Worm (Caenorhabditis elegans) whole organism, midembryonic: ENCODE data around the gene F55E10.4.

Experiments used
- T22C8.4 ChIP-seq: fragments of 200-800 bp; sonication (Bioruptor generic); IDR thresholded peaks from 2 replicates; pipeline ENCODE4 v1.3.6; 2022; ENCODE audit warnings: missing genetic modification characterization, missing compliant biosample characterization
- cog-1 ChIP-seq: sonication (generic microtip); optimal IDR thresholded peaks from 2 replicates; lab custom pipeline; 2016; ENCODE audit warnings: missing genetic modification characterization, missing compliant biosample characterization
- flt-1 ChIP-seq: fragments of 200-800 bp; sonication (Bioruptor generic); IDR thresholded peaks from 2 replicates; pipeline ENCODE4 v1.3.6; 2022; ENCODE audit warnings: missing genetic modification characterization, missing compliant biosample characterization
- klf-2 ChIP-seq: fragments of 200-800 bp; sonication (Bioruptor generic); conservative IDR thresholded peaks from 2 replicates; pipeline ENCODE4 v1.3.6; 2022; ENCODE audit warnings: missing genetic modification reagents, missing genetic modification characterization, missing compliant biosample characterization
- med-1 ChIP-seq: sonication (generic microtip); optimal IDR thresholded peaks from 2 replicates; lab custom pipeline; 2017; ENCODE audit warnings: missing genetic modification characterization, mild to moderate bottlenecking, missing compliant biosample characterization, antibody characterized with exemption, missing genetic modification reagents; ENCODE audit not compliant: insufficient read depth
- ref-1 ChIP-seq: fragments of 200-800 bp; sonication (Bioruptor generic); conservative IDR thresholded peaks from 2 replicates; pipeline ENCODE4 v1.3.6; 2022; ENCODE audit warnings: missing genetic modification reagents, missing genetic modification characterization, missing compliant biosample characterization
- tab-1 ChIP-seq: fragments of 200-800 bp; sonication (Bioruptor generic); IDR thresholded peaks from 2 replicates; pipeline ENCODE4 v1.3.6; 2022; ENCODE audit warnings: missing genetic modification characterization, missing compliant biosample characterization
- ztf-23 ChIP-seq: fragments of 200-800 bp; sonication (Bioruptor generic); IDR thresholded peaks from 2 replicates; pipeline ENCODE4 v1.3.6; 2022; ENCODE audit warnings: missing genetic modification reagents, missing genetic modification characterization, missing compliant biosample characterization
- ztf-29 ChIP-seq: fragments of 200-800 bp; sonication (Bioruptor generic); IDR thresholded peaks from 2 replicates; pipeline ENCODE4 v1.3.6; 2022; ENCODE audit warnings: missing genetic modification reagents, missing genetic modification characterization, missing compliant biosample characterization

The F55E10.4 gene

DNA sequence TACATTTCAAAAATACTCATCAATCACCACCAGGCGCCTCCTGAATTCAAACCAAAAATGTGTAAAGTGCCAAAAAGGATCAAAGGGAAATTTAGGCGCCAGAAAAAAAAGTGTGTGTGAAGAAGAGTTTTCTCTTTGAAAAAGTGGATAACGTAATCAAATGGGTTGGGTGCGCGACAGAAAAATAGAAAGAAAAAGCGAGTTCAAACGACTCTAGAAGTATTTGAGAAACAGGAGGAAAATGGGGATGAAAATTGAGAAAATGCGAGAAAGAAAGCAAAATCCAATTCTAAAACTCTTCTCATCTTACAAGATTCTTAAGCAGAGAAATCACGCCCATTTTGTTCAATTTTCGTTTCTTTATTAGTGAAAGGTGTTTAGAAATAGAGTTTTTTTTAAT, 19.2 kb downstream of the F55E10.4 start:
- no peak for TF ChIP-seq med-1
- TF ChIP-seq ztf-29 (GFP tag; lab: Robert Waterston, UW) = no peak
- TF ChIP-seq flt-1 (GFP tag; lab: Robert Waterston, UW) = no peak
- TF ChIP-seq ztf-23 (GFP tag; lab: Robert Waterston, UW) = no peak
- no peak for TF ChIP-seq T22C8.4 (GFP tag; lab: Robert Waterston, UW)
- TF ChIP-seq tab-1 (GFP tag; lab: Robert Waterston, UW) = no peak
- TF ChIP-seq klf-2 (GFP tag; lab: Robert Waterston, UW) = no peak
- TF ChIP-seq ref-1 (GFP tag; lab: Robert Waterston, UW) = no peak
- TF ChIP-seq cog-1 = no peak

- TF ChIP-seq klf-2 (GFP tag; lab: Robert Waterston, UW) = no peak
- no peak for TF ChIP-seq med-1
- no peak for TF ChIP-seq ztf-23 (GFP tag; lab: Robert Waterston, UW)
- no peak for TF ChIP-seq flt-1 (GFP tag; lab: Robert Waterston, UW)
- TF ChIP-seq tab-1 (GFP tag; lab: Robert Waterston, UW) = no peak
- no peak for TF ChIP-seq ztf-29 (GFP tag; lab: Robert Waterston, UW)
- TF ChIP-seq ref-1 (GFP tag; lab: Robert Waterston, UW) = no peak
- no peak for TF ChIP-seq T22C8.4 (GFP tag; lab: Robert Waterston, UW)
Measured at ce11 chrX:8307600-8307999, 20.1 kb downstream of the F55E10.4 start, which contains the start of gene R09F10.5. Gene R09F10.5, minus strand, starts transcription at chrX:8307700.

DNA sequence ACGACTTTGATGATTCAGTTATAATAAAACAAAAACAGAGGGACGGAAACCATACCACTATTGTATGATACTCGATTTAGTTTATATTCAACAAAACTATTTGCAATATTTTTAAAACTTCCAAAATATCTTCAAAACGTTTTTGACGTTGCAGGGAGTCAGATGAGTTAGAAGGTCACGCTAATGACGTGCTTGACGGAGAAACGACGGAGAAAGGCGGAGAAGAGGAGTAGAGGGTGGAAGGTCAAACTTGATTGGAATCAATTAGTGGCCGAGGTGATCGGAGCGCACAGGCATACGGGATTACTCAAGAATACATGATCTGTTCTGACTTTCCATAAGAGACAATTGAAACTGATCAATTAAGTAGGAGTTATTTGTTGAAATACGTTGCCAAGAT, 24.9 kb downstream of the F55E10.4 start:
- TF ChIP-seq klf-2 (GFP tag; lab: Robert Waterston, UW) (no peak), flt-1 (GFP tag; lab: Robert Waterston, UW) (no peak), T22C8.4 (GFP tag; lab: Robert Waterston, UW) (no peak), ref-1 (GFP tag; lab: Robert Waterston, UW) (no peak), tab-1 (GFP tag; lab: Robert Waterston, UW) (no peak), ztf-23 (GFP tag; lab: Robert Waterston, UW) (no peak), ztf-29 (GFP tag; lab: Robert Waterston, UW) (no peak), med-1 (no peak), cog-1 (no peak)

- no peak for TF ChIP-seq med-1
- no peak for TF ChIP-seq klf-2 (GFP tag; lab: Robert Waterston, UW)
- TF ChIP-seq T22C8.4 (GFP tag; lab: Robert Waterston, UW) = no peak
- TF ChIP-seq tab-1 (GFP tag; lab: Robert Waterston, UW) = no peak
- TF ChIP-seq ref-1 (GFP tag; lab: Robert Waterston, UW) = no peak
- TF ChIP-seq cog-1 = no peak
- no peak for TF ChIP-seq flt-1 (GFP tag; lab: Robert Waterston, UW)
- TF ChIP-seq ztf-29 (GFP tag; lab: Robert Waterston, UW) = no peak
Measured at ce11 chrX:8302299-8302698, 25.4 kb downstream of the F55E10.4 start, which contains the start of gene inx-5. Gene inx-5, minus strand, starts transcription at chrX:8302399.

DNA sequence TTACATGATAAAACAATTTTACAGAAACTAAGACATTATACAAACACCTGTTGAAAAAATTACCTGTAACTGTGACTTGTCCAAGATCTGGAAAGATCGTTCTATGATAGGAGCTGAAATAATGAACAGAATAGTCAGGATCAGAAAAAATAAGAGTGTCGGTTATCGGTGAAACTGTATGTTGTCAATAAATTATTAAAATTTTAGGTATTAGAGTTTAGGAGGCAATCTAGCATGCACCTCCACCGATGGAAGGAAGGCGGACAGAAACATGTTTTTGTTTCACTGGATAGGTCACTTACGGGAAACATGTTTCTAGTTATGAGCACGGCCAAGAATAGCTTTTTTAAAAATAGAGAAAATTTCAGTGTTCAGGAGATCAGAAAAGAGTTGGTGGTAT, 28.1 kb downstream of the F55E10.4 start, which contains the start of gene ced-13:
TSS of gene ced-13 (minus strand) at position 101 of the 400 bp plus-strand sequence.
- TF ChIP-seq ref-1 (GFP tag; lab: Robert Waterston, UW) (no peak), flt-1 (GFP tag; lab: Robert Waterston, UW) (no peak), T22C8.4 (GFP tag; lab: Robert Waterston, UW) (no peak), med-1 (no peak), tab-1 (GFP tag; lab: Robert Waterston, UW) (no peak), ztf-29 (GFP tag; lab: Robert Waterston, UW) (no peak), cog-1 (no peak), klf-2 (GFP tag; lab: Robert Waterston, UW) (no peak)

- TF ChIP-seq cog-1 (no peak), tab-1 (GFP tag; lab: Robert Waterston, UW) (no peak), flt-1 (GFP tag; lab: Robert Waterston, UW) (no peak), ztf-29 (GFP tag; lab: Robert Waterston, UW) (no peak), med-1 (no peak), ztf-23 (GFP tag; lab: Robert Waterston, UW) (no peak), ref-1 (GFP tag; lab: Robert Waterston, UW) (no peak), klf-2 (GFP tag; lab: Robert Waterston, UW) (no peak), T22C8.4 (GFP tag; lab: Robert Waterston, UW) (no peak)
Measured at ce11 chrX:8297333-8297732, 30.4 kb downstream of the F55E10.4 start.

DNA sequence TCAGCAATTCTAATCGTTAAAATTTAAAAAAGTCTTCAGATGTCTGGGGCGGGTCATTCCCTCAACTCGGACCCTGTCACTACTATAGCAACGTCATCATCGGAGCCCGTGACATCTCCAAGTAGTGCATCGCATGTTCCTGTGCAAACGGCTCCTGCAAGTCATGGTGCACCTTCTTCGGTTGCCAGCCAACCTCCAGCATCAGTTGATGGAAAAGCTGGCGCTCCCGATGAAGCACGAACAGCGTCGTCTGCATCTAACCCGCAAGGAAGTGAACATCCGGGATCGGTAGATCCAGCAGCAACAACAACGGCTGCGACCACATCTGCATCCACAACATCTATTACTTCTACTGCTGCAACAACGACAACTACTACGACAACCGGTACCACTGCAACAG, 33.1 kb downstream of the F55E10.4 start, which contains the start of gene R09F10.3:
TSS of gene R09F10.3 (plus strand) at position 40 of the 400 bp plus-strand sequence.
- TF ChIP-seq flt-1 (GFP tag; lab: Robert Waterston, UW) = no peak
- TF ChIP-seq T22C8.4 (GFP tag; lab: Robert Waterston, UW) = no peak
- no peak for TF ChIP-seq ref-1 (GFP tag; lab: Robert Waterston, UW)
- no peak for TF ChIP-seq cog-1
- TF ChIP-seq med-1 = no peak
- no peak for TF ChIP-seq klf-2 (GFP tag; lab: Robert Waterston, UW)
- TF ChIP-seq ztf-23 (GFP tag; lab: Robert Waterston, UW) = no peak
- TF ChIP-seq tab-1 (GFP tag; lab: Robert Waterston, UW) = no peak

ce11 chrX:8286740-8287299, 40.9 kb downstream of the F55E10.4 start, which contains the start of gene sec-16A.2:
Gene sec-16A.2, plus strand, starts transcription at chrX:8287249.
- no peak for TF ChIP-seq ztf-29 (GFP tag; lab: Robert Waterston, UW)
- peak; percentile 84 for TF ChIP-seq cog-1
- TF ChIP-seq flt-1 (GFP tag; lab: Robert Waterston, UW) = peak; percentile 74; the same call in 1 of the 2 replicates

DNA sequence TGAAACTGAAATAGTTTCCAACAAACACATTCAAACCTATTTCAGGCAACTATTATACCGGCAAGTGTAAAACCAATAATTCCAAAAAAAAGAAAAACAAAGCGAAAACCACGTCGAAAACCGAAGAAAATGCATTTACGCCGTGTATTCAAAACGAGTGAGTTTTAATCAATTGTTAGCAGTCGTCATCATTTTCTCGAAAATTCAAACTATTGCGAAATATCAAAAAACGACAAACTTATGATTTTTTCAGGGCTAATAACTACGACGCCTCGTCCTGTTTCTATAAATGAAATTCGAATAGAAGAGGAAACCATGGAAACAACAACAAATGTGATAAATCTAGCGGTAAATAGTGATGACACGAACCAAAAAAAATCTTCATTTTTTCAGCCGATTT, 41.5 kb downstream of the F55E10.4 start:
- TF ChIP-seq klf-2 (GFP tag; lab: Robert Waterston, UW) = no peak
- TF ChIP-seq flt-1 (GFP tag; lab: Robert Waterston, UW) = no peak
- no peak for TF ChIP-seq ref-1 (GFP tag; lab: Robert Waterston, UW)
